Worm (Caenorhabditis elegans) whole organism, mixed stage, embryonic: ENCODE results near the gene F53F1.6.

Source experiments
- ceh-39 ChIP-seq: fragments of 150-350 bp; optimal IDR thresholded peaks from 2 replicates; lab custom pipeline; 2014; ENCODE audit warnings: missing biosample characterization, missing genetic modification characterization
- drap-1 ChIP-seq: fragments of 200-800 bp; sonication (Bioruptor generic); optimal IDR thresholded peaks from 3 replicates; lab custom pipeline; 2018; ENCODE audit warnings: mild to moderate bottlenecking, missing genetic modification characterization, missing compliant biosample characterization
- lin-13 ChIP-seq: fragments of 150-350 bp; optimal IDR thresholded peaks from 2 replicates; lab custom pipeline; 2014; ENCODE audit warnings: missing biosample characterization, missing genetic modification characterization
- nhr-76 ChIP-seq: sonication (generic microtip); optimal IDR thresholded peaks from 2 replicates; lab custom pipeline; 2017; ENCODE audit warnings: missing biosample characterization, missing genetic modification characterization
- pha-4 ChIP-seq: fragments of 150-350 bp; optimal IDR thresholded peaks from 2 replicates; lab custom pipeline; 2018; ENCODE audit warnings: missing biosample characterization, missing genetic modification reagents, missing genetic modification characterization
- unc-62 ChIP-seq: fragments of 150-350 bp; optimal IDR thresholded peaks from 2 replicates; lab custom pipeline; 2014; ENCODE audit warnings: missing biosample characterization, missing genetic modification reagents, missing genetic modification characterization

- TF ChIP-seq drap-1, result no peak
- TF ChIP-seq lin-13 (tag; lab: Kevin White, UChicago), result no peak
- TF ChIP-seq nhr-76 (tag; lab: Kevin White, UChicago), result no peak
- no peak for TF ChIP-seq pha-4 (tag; lab: Kevin White, UChicago)
- TF ChIP-seq unc-62 (GFP tag; lab: Kevin White, UChicago), result no peak
- TF ChIP-seq ceh-39, result no peak
These were observed 44.6 kb downstream of the F53F1.6 start for ce11 chrV:13372821-13373220.
